Fruit fly (Drosophila melanogaster) whole organism, pupa: ENCODE data around the gene CG11693.

Source experiments
- CG10348 ChIP-seq: fragments of 200-800 bp; sonication (Bioruptor generic); IDR thresholded peaks from 2 replicates; pipeline ENCODE4 v1.3.6; 2022; ENCODE audit warnings: missing biosample characterization, missing genetic modification characterization
- CG12605 ChIP-seq: fragments of 200-800 bp; sonication (Bioruptor generic); IDR thresholded peaks from 2 replicates; pipeline ENCODE4 v1.3.6; 2022; ENCODE audit warnings: missing biosample characterization, missing genetic modification characterization
- CG13204 ChIP-seq: fragments of 200-800 bp; sonication (Bioruptor generic); optimal IDR thresholded peaks from 2 replicates; lab custom pipeline; 2018; ENCODE audit warnings: missing biosample characterization, mild to moderate bottlenecking, missing genetic modification characterization, moderate library complexity
- CG14655 ChIP-seq: fragments of 200-800 bp; sonication (Bioruptor generic); optimal IDR thresholded peaks from 3 replicates; lab custom pipeline; 2017; ENCODE audit warnings: mild to moderate bottlenecking, missing biosample characterization, missing genetic modification reagents, missing genetic modification characterization
- CG15710 ChIP-seq: fragments of 200-800 bp; sonication (Bioruptor generic); optimal IDR thresholded peaks from 2 replicates; lab custom pipeline; 2018; ENCODE audit warnings: missing biosample characterization, mild to moderate bottlenecking, missing genetic modification characterization, moderate library complexity
- CG17806 ChIP-seq: fragments of 200-800 bp; sonication (Bioruptor generic); optimal IDR thresholded peaks from 2 replicates; lab custom pipeline; 2018; ENCODE audit warnings: missing biosample characterization, mild to moderate bottlenecking, missing genetic modification characterization, moderate library complexity
- CG32121 ChIP-seq: fragments of 200-800 bp; sonication (Bioruptor generic); IDR thresholded peaks from 2 replicates; pipeline ENCODE4 v1.3.6; 2022; ENCODE audit warnings: missing biosample characterization, missing genetic modification characterization
- CG34367 ChIP-seq: fragments of 200-800 bp; sonication (Bioruptor generic); optimal IDR thresholded peaks from 2 replicates; lab custom pipeline; 2018; ENCODE audit warnings: missing biosample characterization, mild to moderate bottlenecking, missing genetic modification characterization
- CG4496 ChIP-seq: fragments of 200-800 bp; sonication (Bioruptor generic); IDR thresholded peaks from 3 replicates; pipeline ENCODE4 v1.3.6; 2022; ENCODE audit warnings: missing biosample characterization, missing genetic modification characterization
- CG8159 ChIP-seq: fragments of 200-800 bp; sonication (Bioruptor generic); optimal IDR thresholded peaks from 3 replicates; lab custom pipeline; 2018; ENCODE audit warnings: missing biosample characterization, mild to moderate bottlenecking, missing genetic modification characterization, moderate library complexity
- CG8301 ChIP-seq: fragments of 200-800 bp; sonication (Bioruptor generic); optimal IDR thresholded peaks from 2 replicates; lab custom pipeline; 2018; ENCODE audit warnings: missing biosample characterization, mild to moderate bottlenecking, missing genetic modification characterization
- CG9948 ChIP-seq: fragments of 200-800 bp; sonication (Bioruptor generic); optimal IDR thresholded peaks from 2 replicates; lab custom pipeline; 2018; ENCODE audit warnings: missing biosample characterization, mild to moderate bottlenecking, missing genetic modification characterization, moderate library complexity
- D1 ChIP-seq: fragments of 200-800 bp; sonication (Bioruptor generic); optimal IDR thresholded peaks from 2 replicates; lab custom pipeline; 2018; ENCODE audit warnings: missing biosample characterization, mild to moderate bottlenecking, missing genetic modification characterization, moderate library complexity
- EcR ChIP-seq: fragments of 200-800 bp; sonication (Bioruptor generic); optimal IDR thresholded peaks from 3 replicates; lab custom pipeline; 2019; ENCODE audit warnings: missing biosample characterization, missing genetic modification characterization, mild to moderate bottlenecking, moderate library complexity, missing genetic modification reagents
- Ets98B ChIP-seq: fragments of 200-800 bp; sonication (Bioruptor generic); IDR thresholded peaks from 2 replicates; pipeline ENCODE4 v1.3.6; 2022; ENCODE audit warnings: missing biosample characterization, missing genetic modification characterization
- Pif1A ChIP-seq: fragments of 200-800 bp; sonication (Bioruptor generic); optimal IDR thresholded peaks from 3 replicates; lab custom pipeline; 2016; ENCODE audit warnings: missing biosample characterization, missing genetic modification characterization
- Pif1B ChIP-seq: fragments of 200-800 bp; sonication (Bioruptor generic); optimal IDR thresholded peaks from 3 replicates; lab custom pipeline; 2016; ENCODE audit warnings: missing biosample characterization, missing genetic modification characterization
- Snoo ChIP-seq: fragments of 200-800 bp; sonication (Bioruptor generic); optimal IDR thresholded peaks from 3 replicates; lab custom pipeline; 2017; ENCODE audit warnings: missing biosample characterization, mild to moderate bottlenecking, missing genetic modification characterization, inconsistent platforms
- fd96Ca ChIP-seq: fragments of 200-800 bp; sonication (Bioruptor generic); IDR thresholded peaks from 3 replicates; pipeline ENCODE4 v1.3.6; 2022; ENCODE audit warnings: missing biosample characterization, missing genetic modification characterization
- gl ChIP-seq: fragments of 200-800 bp; sonication (Bioruptor generic); optimal IDR thresholded peaks from 2 replicates; lab custom pipeline; 2018; ENCODE audit warnings: missing biosample characterization, mild to moderate bottlenecking, missing genetic modification characterization
- rn ChIP-seq: fragments of 200-800 bp; sonication (Bioruptor generic); IDR thresholded peaks from 2 replicates; pipeline ENCODE4 v1.3.6; 2022; ENCODE audit warnings: missing biosample characterization, missing genetic modification characterization

The CG11693 gene

dm6 chr3R:8277494-8278293 lies 32.9 kb downstream of the CG11693 start, which contains the start of gene ato:
ato (plus strand) TSS chr3R:8278052.
- no peak for TF ChIP-seq fd96Ca (GFP tag; lab: Robert Waterston, UW)
- TF ChIP-seq CG13204 (GFP tag; lab: Kevin White, UChicago) = peak; percentile 18
- no peak for TF ChIP-seq Pif1A

- no peak for TF ChIP-seq CG15710 (tag; lab: Kevin White, UChicago)
- TF ChIP-seq CG12605 (GFP tag; lab: Robert Waterston, UW) = no peak
- TF ChIP-seq CG8159 = no peak
- TF ChIP-seq Snoo (tag; lab: Kevin White, UChicago) = no peak
- no peak for TF ChIP-seq CG14655 (GFP tag; lab: Kevin White, UChicago)
- TF ChIP-seq Pif1B (GFP tag; lab: Kevin White, UChicago) = no peak
- TF ChIP-seq CG34367 (tag; lab: Kevin White, UChicago) = no peak
- TF ChIP-seq Pif1A = no peak
- no peak for TF ChIP-seq CG10348 (GFP tag; lab: Robert Waterston, UW)
- TF ChIP-seq CG9948 (tag; lab: Kevin White, UChicago) = no peak
- TF ChIP-seq EcR (GFP tag; lab: Kevin White, UChicago) = no peak
- TF ChIP-seq CG17806 (tag; lab: Kevin White, UChicago) = no peak
- TF ChIP-seq CG32121 (GFP tag; lab: Robert Waterston, UW) = no peak
- TF ChIP-seq CG8301 (tag; lab: Kevin White, UChicago) = no peak
- no peak for TF ChIP-seq D1 (tag; lab: Kevin White, UChicago)
- no peak for TF ChIP-seq CG13204 (GFP tag; lab: Kevin White, UChicago)
Measured at dm6 chr3R:8275031-8275430, 35.5 kb downstream of the CG11693 start.

dm6 chr3R:8272573-8273165 lies 37.9 kb downstream of the CG11693 start:
- TF ChIP-seq D1 (tag; lab: Kevin White, UChicago) = no peak
- TF ChIP-seq rn (GFP tag; lab: Robert Waterston, UW) = no peak
- no peak for TF ChIP-seq EcR (GFP tag; lab: Kevin White, UChicago)
- TF ChIP-seq Snoo (tag; lab: Kevin White, UChicago) = peak; percentile 56
- TF ChIP-seq CG13204 (GFP tag; lab: Kevin White, UChicago) = no peak

dm6 chr3R:8269740-8270139 lies 40.8 kb downstream of the CG11693 start, which contains the start of gene CG9630:
CG9630 (minus strand) TSS chr3R:8269896.
- TF ChIP-seq CG15710 (tag; lab: Kevin White, UChicago) (no peak), fd96Ca (GFP tag; lab: Robert Waterston, UW) (no peak), Pif1A (no peak), CG13204 (GFP tag; lab: Kevin White, UChicago) (no peak), Pif1B (GFP tag; lab: Kevin White, UChicago) (no peak), CG34367 (tag; lab: Kevin White, UChicago) (no peak), CG8301 (tag; lab: Kevin White, UChicago) (no peak), CG32121 (GFP tag; lab: Robert Waterston, UW) (no peak), rn (GFP tag; lab: Robert Waterston, UW) (no peak), CG4496 (no peak), CG8159 (no peak), CG14655 (GFP tag; lab: Kevin White, UChicago) (no peak), EcR (GFP tag; lab: Kevin White, UChicago) (no peak), gl (tag; lab: Kevin White, UChicago) (no peak), CG10348 (GFP tag; lab: Robert Waterston, UW) (no peak), CG17806 (tag; lab: Kevin White, UChicago) (no peak), D1 (tag; lab: Kevin White, UChicago) (no peak), CG9948 (tag; lab: Kevin White, UChicago) (no peak)
- TF ChIP-seq, all 21 proteins: peak for 0

- TF ChIP-seq gl (tag; lab: Kevin White, UChicago) = no peak
- peak; percentile 61; the same call in 2 of the 3 replicates for TF ChIP-seq fd96Ca (GFP tag; lab: Robert Waterston, UW)
- TF ChIP-seq EcR (GFP tag; lab: Kevin White, UChicago) = no peak
- peak; percentile 71; the same call in 1 of the 2 replicates for TF ChIP-seq Ets98B (GFP tag; lab: Robert Waterston, UW)
- TF ChIP-seq Snoo (tag; lab: Kevin White, UChicago) = peak; percentile 85
- TF ChIP-seq CG4496 = peak; percentile 85
- TF ChIP-seq CG34367 (tag; lab: Kevin White, UChicago) = peak; percentile 65
- peak; percentile 39; the same call in 1 of the 2 replicates for TF ChIP-seq CG10348 (GFP tag; lab: Robert Waterston, UW)
- TF ChIP-seq CG32121 (GFP tag; lab: Robert Waterston, UW) = peak; percentile 73
- peak; percentile 77 for TF ChIP-seq CG9948 (tag; lab: Kevin White, UChicago)
- TF ChIP-seq D1 (tag; lab: Kevin White, UChicago) = no peak
- no peak for TF ChIP-seq CG14655 (GFP tag; lab: Kevin White, UChicago)
- TF ChIP-seq Pif1A = no peak
- no peak for TF ChIP-seq Pif1B (GFP tag; lab: Kevin White, UChicago)
- no peak for TF ChIP-seq CG12605 (GFP tag; lab: Robert Waterston, UW)
- TF ChIP-seq CG17806 (tag; lab: Kevin White, UChicago) = peak; percentile 70
- no peak for TF ChIP-seq CG13204 (GFP tag; lab: Kevin White, UChicago)
- peak; percentile 73 for TF ChIP-seq rn (GFP tag; lab: Robert Waterston, UW)
- TF ChIP-seq CG15710 (tag; lab: Kevin White, UChicago) = peak; percentile 83
- peak; percentile 64 for TF ChIP-seq CG8301 (tag; lab: Kevin White, UChicago)
- TF ChIP-seq CG8159 = peak; percentile 83
Measured at dm6 chr3R:8264302-8265080, 46.1 kb downstream of the CG11693 start, which contains the start of the genes RPA1 and Mcm2. RPA1 (minus strand) TSS chr3R:8264451. Mcm2 (plus strand) TSS chr3R:8264970.
